Fruit fly (Drosophila melanogaster) whole organism, embryonic: ENCODE data around the gene BNIP3.
A peak's percentile ranks its signal among the peaks of the same experiment; 100 is the strongest.

ENCODE experiments used
- Bdp1 ChIP-seq: fragments of 200-800 bp; sonication (Bioruptor generic); optimal IDR thresholded peaks from 3 replicates; lab custom pipeline; 2016; ENCODE audit warnings: missing biosample characterization, missing genetic modification characterization
- BtbVII ChIP-seq: fragments of 200-800 bp; sonication (Bioruptor generic); optimal IDR thresholded peaks from 3 replicates; lab custom pipeline; 2017; ENCODE audit warnings: missing biosample characterization, mild to moderate bottlenecking, missing genetic modification characterization
- CG10366 ChIP-seq: fragments of 200-800 bp; sonication (Bioruptor generic); IDR thresholded peaks from 2 replicates; pipeline ENCODE4 v1.3.6; 2022; ENCODE audit warnings: missing biosample characterization, missing genetic modification characterization
- CG10959 ChIP-seq: fragments of 200-800 bp; sonication (Bioruptor generic); IDR thresholded peaks from 2 replicates; pipeline ENCODE4 v1.3.6; 2022; ENCODE audit warnings: missing biosample characterization, missing genetic modification characterization
- CG10979 ChIP-seq: fragments of 200-800 bp; sonication (Bioruptor generic); optimal IDR thresholded peaks from 2 replicates; lab custom pipeline; 2018; ENCODE audit warnings: missing biosample characterization, mild to moderate bottlenecking, missing genetic modification characterization, moderate library complexity
- CG12219 ChIP-seq: fragments of 200-800 bp; sonication (Bioruptor generic); optimal IDR thresholded peaks from 3 replicates; lab custom pipeline; 2018; ENCODE audit warnings: missing biosample characterization, mild to moderate bottlenecking, missing genetic modification characterization
- CG12942 ChIP-seq: fragments of 200-800 bp; sonication (Bioruptor generic); optimal IDR thresholded peaks from 3 replicates; lab custom pipeline; 2016; ENCODE audit warnings: missing biosample characterization, missing genetic modification characterization
- CG13894 ChIP-seq: fragments of 200-800 bp; sonication (Bioruptor generic); optimal IDR thresholded peaks from 3 replicates; lab custom pipeline; 2018; ENCODE audit warnings: missing biosample characterization, mild to moderate bottlenecking, missing genetic modification characterization, moderate library complexity
- CG14710 ChIP-seq: fragments of 200-800 bp; sonication (Bioruptor generic); optimal IDR thresholded peaks from 3 replicates; lab custom pipeline; 2019; ENCODE audit warnings: missing biosample characterization, mild to moderate bottlenecking, missing genetic modification characterization, moderate library complexity
- CG14860 ChIP-seq: fragments of 200-800 bp; sonication (Bioruptor generic); IDR thresholded peaks from 3 replicates; pipeline ENCODE4 v1.3.6; 2022; ENCODE audit warnings: missing biosample characterization, missing genetic modification characterization; ENCODE audit not compliant: partially characterized antibody
- CG1529 ChIP-seq: fragments of 200-800 bp; sonication (Bioruptor generic); optimal IDR thresholded peaks from 3 replicates; lab custom pipeline; 2018; ENCODE audit warnings: missing biosample characterization, missing genetic modification characterization
- CG15479 ChIP-seq: fragments of 200-800 bp; sonication (Bioruptor generic); optimal IDR thresholded peaks from 3 replicates; lab custom pipeline; 2019; ENCODE audit warnings: missing biosample characterization, mild to moderate bottlenecking, missing genetic modification characterization, moderate library complexity
- CG15514 ChIP-seq: fragments of 200-800 bp; sonication (Bioruptor generic); optimal IDR thresholded peaks from 3 replicates; lab custom pipeline; 2017; ENCODE audit warnings: missing biosample characterization, missing genetic modification characterization, mild to moderate bottlenecking, moderate library complexity, missing genetic modification reagents
- CG18011 ChIP-seq: fragments of 200-800 bp; sonication (Bioruptor generic); optimal IDR thresholded peaks from 2 replicates; lab custom pipeline; 2017; ENCODE audit warnings: missing biosample characterization, missing genetic modification characterization, mild to moderate bottlenecking, moderate library complexity, missing genotype
- CG3065 ChIP-seq: fragments of 200-800 bp; sonication (Bioruptor generic); optimal IDR thresholded peaks from 2 replicates; lab custom pipeline; 2016; ENCODE audit warnings: missing biosample characterization, missing genetic modification characterization
- CG4404 ChIP-seq: fragments of 200-800 bp; sonication (Bioruptor generic); IDR thresholded peaks from 2 replicates; pipeline ENCODE4 v1.3.6; 2022; ENCODE audit warnings: missing biosample characterization, missing genetic modification characterization
- CG4707 ChIP-seq: fragments of 200-800 bp; sonication (Bioruptor generic); optimal IDR thresholded peaks from 2 replicates; lab custom pipeline; 2018; ENCODE audit warnings: missing biosample characterization, mild to moderate bottlenecking, missing genetic modification characterization, moderate library complexity
- CG4730 ChIP-seq: fragments of 200-800 bp; sonication (Bioruptor generic); IDR thresholded peaks from 2 replicates; pipeline ENCODE4 v1.3.6; 2022; ENCODE audit warnings: missing biosample characterization, missing genetic modification characterization
- CG6791 ChIP-seq: fragments of 200-800 bp; sonication (Bioruptor generic); IDR thresholded peaks from 3 replicates; pipeline ENCODE4 v1.3.6; 2022; ENCODE audit warnings: missing biosample characterization, missing genetic modification characterization; ENCODE audit not compliant: partially characterized antibody
- CG7271 ChIP-seq: fragments of 200-800 bp; sonication (Bioruptor generic); optimal IDR thresholded peaks from 2 replicates; lab custom pipeline; 2018; ENCODE audit warnings: missing biosample characterization, mild to moderate bottlenecking, missing genetic modification characterization, moderate library complexity
- CG8281 ChIP-seq: fragments of 200-800 bp; sonication (Bioruptor generic); optimal IDR thresholded peaks from 2 replicates; lab custom pipeline; 2018; ENCODE audit warnings: missing biosample characterization, mild to moderate bottlenecking, missing genetic modification characterization, moderate library complexity
- CG9215 ChIP-seq: fragments of 200-800 bp; sonication (Bioruptor generic); IDR thresholded peaks from 2 replicates; pipeline ENCODE4 v1.3.6; 2022; ENCODE audit warnings: missing biosample characterization, missing genetic modification characterization
- D19A ChIP-seq: fragments of 200-800 bp; optimal IDR thresholded peaks from 3 replicates; lab custom pipeline; 2019; ENCODE audit warnings: missing biosample characterization, mild to moderate bottlenecking, missing genetic modification characterization, moderate library complexity
- H15 ChIP-seq: fragments of 200-800 bp; sonication (Bioruptor generic); IDR thresholded peaks from 3 replicates; pipeline ENCODE4 v1.3.6; 2022; ENCODE audit warnings: missing biosample characterization, missing genetic modification characterization
- HLH3B ChIP-seq: fragments of 200-800 bp; sonication (Bioruptor generic); IDR thresholded peaks from 2 replicates; pipeline ENCODE4 v1.3.6; 2022; ENCODE audit warnings: missing biosample characterization, missing genetic modification characterization
- Hand ChIP-seq: fragments of 200-800 bp; sonication (Bioruptor generic); optimal IDR thresholded peaks from 2 replicates; lab custom pipeline; 2017; ENCODE audit warnings: mild to moderate bottlenecking, missing biosample characterization, missing genetic modification reagents, missing genetic modification characterization
- Hr51 ChIP-seq, 2 experiments: fragments of 200-800 bp; sonication (Bioruptor generic); optimal IDR thresholded peaks; 2 replicates in 1 of 2; 3 replicates in 1 of 2; lab custom pipeline; 2016 to 2018; ENCODE audit warnings: missing biosample characterization in 2 of 2, missing genetic modification characterization in 2 of 2, mild to moderate bottlenecking in 1 of 2, moderate library complexity in 1 of 2
- Myb ChIP-seq: fragments of 200-800 bp; sonication (Bioruptor generic); optimal IDR thresholded peaks from 2 replicates; lab custom pipeline; 2016; ENCODE audit warnings: missing biosample characterization, missing genetic modification characterization
- PHDP ChIP-seq: fragments of 200-800 bp; sonication (Bioruptor generic); optimal IDR thresholded peaks from 3 replicates; lab custom pipeline; 2018; ENCODE audit warnings: missing biosample characterization, mild to moderate bottlenecking, missing genetic modification characterization, moderate library complexity
- Sin3A ChIP-seq: fragments of >200 bp; optimal IDR thresholded peaks from 2 replicates; lab custom pipeline; 2018
- Stat92E ChIP-seq, 3 experiments: fragments of >200 bp in 2 of 3; fragments of 200-800 bp in 1 of 3; sonication (Bioruptor generic) in 1 of 3; optimal IDR thresholded peaks; 2 replicates each; lab custom pipeline; 2017 to 2019; ENCODE audit warnings: missing biosample characterization in 3 of 3, missing genetic modification characterization in 3 of 3, mild to moderate bottlenecking in 1 of 3, moderate library complexity in 1 of 3
- Tbp ChIP-seq: fragments of >200 bp; optimal IDR thresholded peaks from 2 replicates; lab custom pipeline; 2018; ENCODE audit warnings: missing biosample characterization, missing genetic modification characterization
- amos ChIP-seq: fragments of 200-800 bp; sonication (Bioruptor generic); IDR thresholded peaks from 2 replicates; pipeline ENCODE4 v1.3.6; 2022; ENCODE audit warnings: missing biosample characterization, missing genetic modification characterization; ENCODE audit not compliant: partially characterized antibody
- ato ChIP-seq: fragments of 200-800 bp; sonication (Bioruptor generic); IDR thresholded peaks from 2 replicates; pipeline ENCODE4 v1.3.6; 2022; ENCODE audit warnings: missing biosample characterization, missing genetic modification characterization; ENCODE audit not compliant: partially characterized antibody
- bab2 ChIP-seq: fragments of 200-800 bp; sonication (Bioruptor generic); optimal IDR thresholded peaks from 2 replicates; lab custom pipeline; 2016; ENCODE audit warnings: missing biosample characterization, missing genetic modification characterization
- cas ChIP-seq: fragments of 200-800 bp; sonication (Bioruptor generic); IDR thresholded peaks from 2 replicates; pipeline ENCODE4 v1.3.6; 2022; ENCODE audit warnings: missing biosample characterization, missing genetic modification characterization
- caup ChIP-seq: fragments of 200-800 bp; sonication (Bioruptor generic); optimal IDR thresholded peaks from 3 replicates; lab custom pipeline; 2017; ENCODE audit warnings: missing biosample characterization, mild to moderate bottlenecking, missing genetic modification characterization, moderate library complexity; ENCODE audit not compliant: severe bottlenecking
- disco-r ChIP-seq: fragments of 200-800 bp; sonication (Bioruptor generic); optimal IDR thresholded peaks from 2 replicates; lab custom pipeline; 2016; ENCODE audit warnings: missing biosample characterization, missing genetic modification characterization
- fd102C ChIP-seq: fragments of 200-800 bp; sonication (Bioruptor generic); optimal IDR thresholded peaks from 2 replicates; lab custom pipeline; 2018; ENCODE audit warnings: missing biosample characterization, mild to moderate bottlenecking, missing genetic modification characterization, moderate library complexity
- gcm ChIP-seq: fragments of 200-800 bp; sonication (Bioruptor generic); optimal IDR thresholded peaks from 2 replicates; lab custom pipeline; 2019; ENCODE audit warnings: missing biosample characterization, mild to moderate bottlenecking, missing genetic modification characterization, moderate library complexity
- hb ChIP-seq: fragments of 200-800 bp; sonication (Bioruptor generic); IDR thresholded peaks from 3 replicates; pipeline ENCODE4 v1.3.6; 2022; ENCODE audit warnings: missing biosample characterization, missing genetic modification characterization; ENCODE audit not compliant: partially characterized antibody
- her ChIP-seq: fragments of 200-800 bp; sonication (Bioruptor generic); optimal IDR thresholded peaks from 2 replicates; lab custom pipeline; 2016; ENCODE audit warnings: missing biosample characterization, missing genetic modification characterization
- lola ChIP-seq, 3 experiments: fragments of >200 bp in 2 of 3; fragments of 200-800 bp in 1 of 3; sonication (Bioruptor generic) in 1 of 3; optimal IDR thresholded peaks; 2 replicates each; lab custom pipeline; 2017 to 2019; ENCODE audit warnings: missing biosample characterization in 3 of 3, missing genetic modification characterization in 3 of 3, mild to moderate bottlenecking in 1 of 3, moderate library complexity in 1 of 3
- mld ChIP-seq: fragments of 200-800 bp; sonication (Bioruptor generic); IDR thresholded peaks from 3 replicates; pipeline ENCODE4 v1.3.6; 2022; ENCODE audit warnings: missing biosample characterization, missing genetic modification characterization; ENCODE audit not compliant: partially characterized antibody
- rib ChIP-seq: fragments of 200-800 bp; sonication (Bioruptor generic); IDR thresholded peaks from 2 replicates; pipeline ENCODE4 v1.3.6; 2022; ENCODE audit warnings: missing biosample characterization, missing genetic modification characterization
- sd ChIP-seq: fragments of 200-800 bp; sonication (Bioruptor generic); optimal IDR thresholded peaks from 3 replicates; lab custom pipeline; 2018; ENCODE audit warnings: missing biosample characterization, mild to moderate bottlenecking, missing genetic modification characterization, moderate library complexity
- sens-2 ChIP-seq: fragments of 200-800 bp; sonication (Bioruptor generic); IDR thresholded peaks from 2 replicates; pipeline ENCODE4 v1.3.6; 2022; ENCODE audit warnings: missing biosample characterization, missing genetic modification characterization
- tna ChIP-seq: fragments of 200-800 bp; sonication (Bioruptor generic); IDR thresholded peaks from 2 replicates; pipeline ENCODE4 v1.3.6; 2022; ENCODE audit warnings: missing biosample characterization, missing genetic modification characterization; ENCODE audit not compliant: partially characterized antibody
- vnd ChIP-seq: fragments of 200-800 bp; sonication (Bioruptor generic); IDR thresholded peaks from 3 replicates; pipeline ENCODE4 v1.3.6; 2022; ENCODE audit warnings: missing biosample characterization, missing genetic modification characterization; ENCODE audit not compliant: partially characterized antibody

Gene BNIP3

dm6 chr3L:20487649-20488048 is 31.5 kb downstream of the BNIP3 start (continued):
- TF ChIP-seq CG14710 (tag; lab: Kevin White, UChicago) (no peak), CG4707 (GFP tag; lab: Kevin White, UChicago) (no peak), fd102C (no peak), cas (no peak), CG12219 (GFP tag; lab: Kevin White, UChicago) (no peak), CG9215 (GFP tag; lab: Robert Waterston, UW) (no peak), PHDP (tag; lab: Kevin White, UChicago) (no peak), tna (GFP tag; lab: Robert Waterston, UW) (peak; percentile 33; the same call in 1 of the 2 replicates), CG12942 (GFP tag; lab: Kevin White, UChicago) (no peak), Sin3A (lab: Kevin White, UChicago) (no peak), HLH3B (GFP tag; lab: Robert Waterston, UW) (no peak), ato (0 out of 2 replicates have a peak, but pooled peaks have one; percentile 9), CG8281 (tag; lab: Kevin White, UChicago) (no peak), her (GFP tag; lab: Kevin White, UChicago) (no peak), lola (GFP tag; optimal IDR thresholded peaks at IDR 0.05; lab: Kevin White, UChicago) (no peak), Hand (GFP tag; lab: Kevin White, UChicago) (no peak), CG15479 (GFP tag; lab: Kevin White, UChicago) (no peak), hb (GFP tag; lab: Robert Waterston, UW) (0 out of 3 replicates have a peak, but pooled peaks have one; percentile 58), rib (GFP tag; lab: Robert Waterston, UW) (no peak), CG15514 (GFP tag; lab: Kevin White, UChicago) (no peak), CG3065 (GFP tag; lab: Kevin White, UChicago) (no peak), CG1529 (GFP tag; lab: Kevin White, UChicago) (no peak), CG13894 (tag; lab: Kevin White, UChicago) (no peak), CG10959 (GFP tag; lab: Robert Waterston, UW) (no peak), D19A (tag; lab: Kevin White, UChicago) (no peak), CG18011 (GFP tag; lab: Kevin White, UChicago) (no peak), Myb (GFP tag; lab: Kevin White, UChicago) (no peak), CG10979 (tag; lab: Kevin White, UChicago) (no peak), gcm (GFP tag; lab: Kevin White, UChicago) (no peak), CG7271 (tag; lab: Kevin White, UChicago) (no peak), disco-r (GFP tag; lab: Kevin White, UChicago) (no peak), CG4730 (no peak), CG14860 (GFP tag; lab: Robert Waterston, UW) (peak; percentile 60; the same call in 1 of the 3 replicates), amos (GFP tag; lab: Robert Waterston, UW) (no peak), sens-2 (GFP tag; lab: Robert Waterston, UW) (no peak), Stat92E (GFP tag; optimal IDR thresholded peaks at IDR 0.05; lab: Kevin White, UChicago) (no peak), CG10366 (GFP tag; lab: Robert Waterston, UW) (no peak), bab2 (no peak), BtbVII (no peak), vnd (GFP tag; lab: Robert Waterston, UW) (peak; percentile 61), Tbp (GFP tag; lab: Kevin White, UChicago) (no peak), H15 (no peak), CG6791 (GFP tag; lab: Robert Waterston, UW) (0 out of 3 replicates have a peak, but pooled peaks have one; percentile 20), Hr51 (GFP tag; optimal IDR thresholded peaks at IDR 0.05; lab: Kevin White, UChicago) (no peak), sd (tag; lab: Kevin White, UChicago) (no peak), caup (no peak), CG4404 (no peak), Bdp1 (GFP tag; lab: Kevin White, UChicago) (no peak), mld (GFP tag; lab: Robert Waterston, UW) (0 out of 3 replicates have a peak, but pooled peaks have one; percentile 45)
